Fruit fly (Drosophila melanogaster) whole organism: ENCODE results near the gene ZnT77C.

Experiments used
- CG8478 ChIP-seq: fragments of >200 bp; optimal IDR thresholded peaks from 2 replicates; lab custom pipeline; 2018; ENCODE audit warnings: inconsistent platforms
- EcR ChIP-seq, 2 experiments: fragments of >200 bp; optimal IDR thresholded peaks; 2 replicates each; lab custom pipeline; 2017; ENCODE audit warnings: missing biosample characterization in 2 of 2, missing genetic modification characterization in 2 of 2, missing genetic modification reagents in 2 of 2
- usp ChIP-seq: fragments of >200 bp; optimal IDR thresholded peaks from 2 replicates; lab custom pipeline; 2017; ENCODE audit warnings: missing biosample characterization, missing genetic modification characterization, mixed read lengths

- TF ChIP-seq usp (GFP tag; lab: Kevin White, UChicago): no peak
- no peak for TF ChIP-seq CG8478
- TF ChIP-seq EcR (GFP tag; optimal IDR thresholded peaks at IDR 0.05; lab: Kevin White, UChicago): no peak
Observed at dm6 chr3L:20467433-20467832, 27.3 kb downstream of the ZnT77C start.
